Worm (Caenorhabditis elegans): Measurements from ENCODE around the gene twk-39.
"Not testable (repeated sequence)": the region's sequence is repeated elsewhere in the genome, so short reads cannot be mapped to it uniquely, and the experiment has no call there.

The twk-39 gene

DNA sequence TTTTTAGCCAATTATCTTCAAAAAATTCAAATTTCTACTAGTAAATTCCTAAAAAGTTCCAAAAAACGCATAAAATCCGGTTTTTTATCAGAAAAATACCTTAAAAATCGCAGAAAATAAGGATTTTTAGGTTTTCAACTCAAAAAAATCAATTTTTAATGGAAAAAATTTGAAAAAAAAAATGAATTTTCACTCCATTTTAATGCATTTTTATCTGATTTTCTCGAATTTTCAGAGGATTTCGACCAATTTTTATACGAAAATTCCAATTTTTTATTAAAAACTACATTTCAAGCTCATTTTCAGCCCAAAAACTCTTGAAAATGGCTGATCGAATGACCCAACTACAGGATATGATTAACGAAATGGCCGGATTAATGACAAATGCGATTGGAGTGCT lies 18.2 kb upstream of the twk-39 start, which contains the start of gene mdt-21:
Gene mdt-21, plus strand, starts transcription at position 301 of the 400 bp plus-strand sequence.
- no peak for TF ChIP-seq F10B5.3 (tag; optimal IDR thresholded peaks at IDR 0.05)
- TF ChIP-seq gei-8 (GFP tag; optimal IDR thresholded peaks at IDR 0.05) = no peak
- TF ChIP-seq aha-1 (tag) = peak; percentile 52

DNA sequence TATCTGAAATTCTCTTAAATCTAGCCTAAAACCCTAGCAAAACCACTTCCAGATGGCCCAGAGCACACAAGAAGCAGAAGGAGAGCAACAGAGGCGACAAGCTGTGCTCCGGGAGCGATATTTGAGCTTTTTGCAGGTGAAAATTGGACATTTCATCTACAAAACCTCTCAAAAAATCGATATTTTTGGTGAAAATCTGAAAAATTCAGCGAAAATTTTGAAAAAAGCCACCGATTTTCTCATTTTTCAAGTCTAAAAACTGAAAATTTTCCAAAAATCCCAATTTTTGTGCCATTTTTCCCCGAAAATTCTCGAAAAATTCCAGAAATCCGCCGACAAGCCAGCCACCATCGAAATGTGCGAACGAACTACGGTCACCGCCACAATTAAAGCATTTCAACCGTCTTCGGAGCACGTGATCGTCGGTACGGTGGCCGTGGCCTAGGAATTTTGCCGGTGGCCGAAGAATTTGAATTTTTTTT lies 15.3 kb upstream of the twk-39 start, which contains the start of gene C24H11.5:
Gene C24H11.5, plus strand, starts transcription at position 51 of the 482 bp plus-strand sequence.
- TF ChIP-seq mes-2 (tag; optimal IDR thresholded peaks at IDR 0.05; ENCODE audit: poor library complexity, severe bottlenecking) (peak; percentile 26), unc-62 (GFP tag; optimal IDR thresholded peaks at IDR 0.05 in 1 of 2) (peak in 1 of 2 experiments; percentile 77), unc-62 (tag; optimal IDR thresholded peaks at IDR 0.05) (no peak), ztf-7 (tag; optimal IDR thresholded peaks at IDR 0.05) (no peak), spr-1 (tag; optimal IDR thresholded peaks at IDR 0.05) (no peak), mdt-29 (GFP tag; IDR thresholded peaks at IDR 0.05) (no peak), T20F7.1 (GFP tag; optimal IDR thresholded peaks at IDR 0.05) (no peak)

DNA sequence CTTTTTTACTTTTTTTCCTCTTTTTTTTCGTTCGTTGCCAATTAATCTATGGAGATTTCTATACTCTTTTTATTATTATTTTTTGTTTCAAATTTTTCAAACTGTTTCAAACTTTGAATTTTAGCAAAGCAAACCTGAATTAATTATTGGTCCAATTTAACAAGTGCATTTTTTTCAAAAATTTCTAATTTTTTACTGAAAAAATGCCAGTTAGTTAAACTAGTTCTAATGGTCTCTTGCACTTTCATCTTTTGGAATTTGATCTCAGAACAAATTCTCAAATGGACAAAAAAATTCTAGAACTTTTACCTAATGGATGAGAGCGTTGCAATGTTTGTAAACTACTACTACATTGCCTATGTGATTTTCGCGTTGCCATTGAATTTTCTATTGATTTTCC lies 13.7 kb upstream of the twk-39 start, which contains the start of gene srd-74:
Gene srd-74, plus strand, starts transcription at position 301 of the 400 bp plus-strand sequence.
- TF ChIP-seq mep-1 (tag; optimal IDR thresholded peaks at IDR 0.05) = no peak
- peak; percentile 58 for TF ChIP-seq aha-1 (tag)

DNA sequence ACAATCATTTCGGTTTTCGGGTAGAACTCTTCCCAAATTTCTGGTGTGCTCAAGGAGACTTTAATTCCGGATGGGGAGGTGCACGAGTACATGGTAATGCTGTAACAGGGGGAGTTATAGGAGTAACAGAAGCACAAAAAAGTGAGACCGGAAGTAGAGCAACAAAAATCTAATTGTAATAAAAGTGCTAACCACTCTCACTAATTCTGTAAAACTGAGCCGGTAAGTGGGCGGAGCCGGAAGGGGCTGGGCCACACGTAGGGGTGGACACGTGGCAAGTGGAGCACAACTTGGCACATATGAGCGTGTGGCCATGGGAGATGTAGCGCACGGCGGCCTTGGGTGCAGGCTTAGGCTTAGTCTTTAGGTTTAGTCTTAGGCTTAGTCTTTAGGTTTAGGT lies 9.6 kb upstream of the twk-39 start, which contains the start of gene tbx-38:
Gene tbx-38, minus strand, starts transcription at position 101 of the 400 bp plus-strand sequence.
- no peak for TF ChIP-seq php-3 (GFP tag; IDR thresholded peaks at IDR 0.05)
- TF ChIP-seq lim-7 (GFP tag; IDR thresholded peaks at IDR 0.05) = 0 out of 2 replicates have a peak, but pooled peaks have one; percentile 39

DNA sequence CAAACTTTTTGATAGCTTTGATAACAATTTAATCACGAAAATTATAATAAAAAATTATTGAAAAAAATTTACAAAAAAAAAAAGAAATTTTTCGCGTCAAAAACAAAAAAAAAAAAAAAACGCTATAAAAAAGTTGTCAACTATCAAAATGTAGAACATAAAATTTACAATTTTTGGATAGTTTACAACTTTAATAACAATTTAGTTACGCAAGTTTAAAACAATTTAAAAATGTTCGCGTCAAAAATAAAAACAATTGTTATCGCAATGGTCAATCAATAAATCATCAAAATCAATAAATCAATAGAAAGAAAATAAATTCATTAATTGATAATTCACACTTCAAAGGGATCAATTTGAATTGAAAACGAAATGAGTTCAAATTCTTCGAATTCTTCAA lies 8.2 kb upstream of the twk-39 start, which contains the start of gene C24H11.1:
Gene C24H11.1, plus strand, starts transcription at position 301 of the 400 bp plus-strand sequence.
- not testable (repeated sequence) for TF ChIP-seq snpc-1.2 (GFP tag; IDR thresholded peaks at IDR 0.05); hmg-1.1 (GFP tag; IDR thresholded peaks at IDR 0.05); spr-1 (tag; optimal IDR thresholded peaks at IDR 0.05)

DNA sequence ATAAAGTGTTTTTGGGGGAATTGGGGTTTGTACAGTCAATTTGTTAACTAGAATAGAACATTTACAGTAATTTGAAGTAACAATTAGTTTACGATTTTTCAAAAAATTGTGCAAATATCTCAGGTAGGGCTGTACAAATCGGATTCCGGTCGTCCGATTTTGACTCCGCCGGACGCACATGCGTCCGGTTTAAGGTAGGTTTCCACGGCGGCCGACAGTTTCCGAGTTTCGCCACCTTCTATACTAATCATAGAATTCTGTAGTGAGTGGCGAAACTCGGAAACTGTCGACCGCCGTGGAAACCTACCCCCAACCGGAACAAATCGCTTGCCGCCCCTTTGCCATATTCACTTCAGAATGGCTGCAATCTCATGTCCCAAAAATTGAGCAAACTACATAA lies 6.1 kb upstream of the twk-39 start:
- no peak for TF ChIP-seq spr-1 (tag; optimal IDR thresholded peaks at IDR 0.05)
- TF ChIP-seq Y5F2A.4 (GFP tag; optimal IDR thresholded peaks at IDR 0.05) = no peak
- TF ChIP-seq arid-1 (GFP tag; conservative IDR thresholded peaks at IDR 0.05) = no peak
- no peak for TF ChIP-seq ceh-44 (GFP tag; IDR thresholded peaks at IDR 0.05)
- TF ChIP-seq duxl-1 (tag; optimal IDR thresholded peaks at IDR 0.05; ENCODE audit: poor library complexity) = no peak
- TF ChIP-seq nhr-25 (tag; optimal IDR thresholded peaks at IDR 0.05; ENCODE audit: borderline replicate concordance, insufficient read depth) = no peak
- TF ChIP-seq daf-19 (GFP tag; conservative IDR thresholded peaks at IDR 0.05) = no peak
- TF ChIP-seq sdz-12 (GFP tag; optimal IDR thresholded peaks at IDR 0.05) = no peak
- no peak for TF ChIP-seq ceh-62 (tag; optimal IDR thresholded peaks at IDR 0.05)
- no peak for TF ChIP-seq vab-7 (GFP tag; IDR thresholded peaks at IDR 0.05)
- no peak for TF ChIP-seq dpl-1 (GFP tag; optimal IDR thresholded peaks at IDR 0.05)

DNA sequence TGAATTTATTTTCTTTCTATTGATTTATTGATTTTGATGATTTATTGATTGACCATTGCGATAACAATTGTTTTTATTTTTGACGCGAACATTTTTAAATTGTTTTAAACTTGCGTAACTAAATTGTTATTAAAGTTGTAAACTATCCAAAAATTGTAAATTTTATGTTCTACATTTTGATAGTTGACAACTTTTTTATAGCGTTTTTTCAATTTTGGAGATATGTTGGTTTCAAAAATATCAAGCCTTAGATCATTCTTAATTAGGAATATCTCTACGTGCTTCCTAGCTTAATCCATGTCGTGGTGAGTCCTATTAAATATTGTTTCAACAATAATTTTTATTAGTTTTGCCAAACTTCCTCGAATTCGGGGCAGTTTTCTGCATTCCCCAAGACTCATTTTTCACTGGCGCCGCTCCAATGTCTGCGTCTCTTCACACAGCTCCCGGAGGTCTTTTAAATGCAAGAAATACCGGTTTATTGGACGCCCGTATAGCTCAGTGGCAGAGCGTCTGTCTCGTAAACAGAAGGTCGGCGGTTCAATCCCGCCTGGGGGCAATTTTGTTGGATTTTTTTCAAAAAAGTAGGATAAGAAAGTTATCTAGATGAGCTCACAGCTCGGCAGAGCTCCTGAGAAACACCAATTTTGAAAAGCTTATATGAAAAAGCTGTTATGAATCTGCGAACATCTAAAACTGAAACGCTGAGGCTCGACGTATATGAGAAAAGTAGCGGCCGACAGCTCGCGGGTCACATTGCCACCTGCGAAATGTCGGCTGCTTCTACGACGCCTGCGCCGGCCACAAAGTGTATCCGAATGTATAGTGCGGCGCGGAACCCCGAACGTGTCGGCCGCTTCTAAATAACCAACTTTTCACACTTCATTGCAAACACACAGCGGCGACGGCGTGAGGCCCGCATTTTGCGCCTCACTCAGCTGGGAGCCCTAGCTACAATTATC lies 3.0 kb upstream of the twk-39 start, which contains the start of gene C24H11.2:
Gene C24H11.2, minus strand, starts transcription at position 51 of the 962 bp plus-strand sequence.
- peak; percentile 17 for TF ChIP-seq nhr-48 (tag; optimal IDR thresholded peaks at IDR 0.05)
- TF ChIP-seq duxl-1 (tag; optimal IDR thresholded peaks at IDR 0.05; ENCODE audit: poor library complexity) = peak; percentile 86
- TF ChIP-seq zip-11 (GFP tag; IDR thresholded peaks at IDR 0.05) = peak; percentile 50; the same call in 1 of the 2 replicates
- peak; percentile 76; the same call in 1 of the 2 replicates for TF ChIP-seq saeg-2 (GFP tag; IDR thresholded peaks at IDR 0.05)
- TF ChIP-seq zfp-3 (GFP tag; conservative IDR thresholded peaks at IDR 0.05) = peak; percentile 60; the same call in 1 of the 2 replicates
- TF ChIP-seq nhr-102 (tag; optimal IDR thresholded peaks at IDR 0.05) = peak; percentile 59
- peak; percentile 90 for TF ChIP-seq D1046.2 (GFP tag; IDR thresholded peaks at IDR 0.05)
- TF ChIP-seq spr-1 (tag; optimal IDR thresholded peaks at IDR 0.05) = peak; percentile 54
- TF ChIP-seq vab-7 (GFP tag; IDR thresholded peaks at IDR 0.05) = peak; percentile 77
- TF ChIP-seq hlh-11 (tag; optimal IDR thresholded peaks at IDR 0.05) = peak; percentile 45
- TF ChIP-seq Y75B8A.6 (GFP tag; IDR thresholded peaks at IDR 0.05) = peak; percentile 75
- peak; percentile 73 for TF ChIP-seq nhr-42 (GFP tag; IDR thresholded peaks at IDR 0.05)
- peak; percentile 69 for TF ChIP-seq nhr-111 (GFP tag; optimal IDR thresholded peaks at IDR 0.05)
- peak; percentile 91 for TF ChIP-seq tra-1 (GFP tag; IDR thresholded peaks at IDR 0.05)
- peak; percentile 44 for TF ChIP-seq F10B5.3 (tag; optimal IDR thresholded peaks at IDR 0.05)
